Fruit fly (Drosophila melanogaster): Measurements from ENCODE around the gene CG32152.

Gene CG32152

dm6 chr3L:16166217-16166997, 22.6 kb upstream of the CG32152 start:
- no peak for TF ChIP-seq Mio (GFP tag; optimal IDR thresholded peaks at IDR 0.05)
- TF ChIP-seq h (GFP tag; optimal IDR thresholded peaks at IDR 0.05), result peak; percentile 8
- TF ChIP-seq br (GFP tag; optimal IDR thresholded peaks at IDR 0.05), result peak; percentile 29
- peak; percentile 31 for TF ChIP-seq Sp1 (GFP tag; optimal IDR thresholded peaks at IDR 0.05)
- TF ChIP-seq fru (GFP tag; optimal IDR thresholded peaks at IDR 0.05), result peak; percentile 5
- TF ChIP-seq Rel (GFP tag; optimal IDR thresholded peaks at IDR 0.05), result no peak
- peak; percentile 30 for TF ChIP-seq Rel (tag; optimal IDR thresholded peaks at IDR 0.05)
- no peak for TF ChIP-seq Dfd (GFP tag; optimal IDR thresholded peaks at IDR 0.05)
- peak; percentile 2 for TF ChIP-seq Vsx2 (GFP tag; optimal IDR thresholded peaks at IDR 0.05; ENCODE audit: partially characterized antibody)
- TF ChIP-seq OdsH (GFP tag; optimal IDR thresholded peaks at IDR 0.05), result peak; percentile 2

dm6 chr3L:16165356-16166168, 21.7 kb upstream of the CG32152 start:
- peak; percentile 81 for TF ChIP-seq h (GFP tag; optimal IDR thresholded peaks at IDR 0.05)
- no peak for TF ChIP-seq dl (GFP tag; optimal IDR thresholded peaks at IDR 0.05; ENCODE audit: insufficient read depth in 1 of 2, partially characterized antibody in 2 of 2)
- TF ChIP-seq usp (GFP tag; optimal IDR thresholded peaks at IDR 0.05), result no peak
- TF ChIP-seq GATAd (GFP tag; optimal IDR thresholded peaks at IDR 0.05), result no peak
- TF ChIP-seq Dfd (GFP tag; optimal IDR thresholded peaks at IDR 0.05), result no peak
- TF ChIP-seq jim (GFP tag; optimal IDR thresholded peaks at IDR 0.05), result peak; percentile 15
- peak; percentile 50 for TF ChIP-seq CG32264 (GFP tag; optimal IDR thresholded peaks at IDR 0.05)
- TF ChIP-seq lola (GFP tag; optimal IDR thresholded peaks at IDR 0.05), result no peak
- no peak for TF ChIP-seq pan (optimal IDR thresholded peaks at IDR 0.05)
- peak; percentile 29 for TF ChIP-seq Sp1 (GFP tag; optimal IDR thresholded peaks at IDR 0.05)
- no peak for TF ChIP-seq Hr78 (GFP tag; optimal IDR thresholded peaks at IDR 0.05)
- peak; percentile 85 for TF ChIP-seq ey (GFP tag; optimal IDR thresholded peaks at IDR 0.05)
- no peak for TF ChIP-seq dsf (GFP tag; optimal IDR thresholded peaks at IDR 0.05; ENCODE audit: borderline replicate concordance)
- peak; percentile 41 for TF ChIP-seq dmrt93B (GFP tag; optimal IDR thresholded peaks at IDR 0.05)
- TF ChIP-seq sage (GFP tag; optimal IDR thresholded peaks at IDR 0.05), result peak; percentile 47
- peak; percentile 4 for TF ChIP-seq sv (GFP tag; optimal IDR thresholded peaks at IDR 0.05)
- TF ChIP-seq Hnf4 (GFP tag; optimal IDR thresholded peaks at IDR 0.05), result peak; percentile 90
- peak; percentile 78 for TF ChIP-seq rgr (GFP tag; optimal IDR thresholded peaks at IDR 0.05)
- TF ChIP-seq tai (GFP tag; optimal IDR thresholded peaks at IDR 0.05), result no peak
- TF ChIP-seq foxo (GFP tag; optimal IDR thresholded peaks at IDR 0.05), result peak in 1 of 2 experiments; percentile 81
- TF ChIP-seq CrebA (GFP tag; optimal IDR thresholded peaks at IDR 0.05; ENCODE audit: borderline replicate concordance), result peak; percentile 77
- peak; percentile 76 for TF ChIP-seq OdsH (GFP tag; optimal IDR thresholded peaks at IDR 0.05)
- TF ChIP-seq psq (GFP tag; optimal IDR thresholded peaks at IDR 0.05), result peak; percentile 62
- no peak for TF ChIP-seq Rel (GFP tag; optimal IDR thresholded peaks at IDR 0.05)
- peak; percentile 46 for TF ChIP-seq Rel (tag; optimal IDR thresholded peaks at IDR 0.05)
- TF ChIP-seq Dif (GFP tag; optimal IDR thresholded peaks at IDR 0.05; ENCODE audit: partially characterized antibody), result no peak
- peak; percentile 49 for TF ChIP-seq HLH106 (tag; optimal IDR thresholded peaks at IDR 0.05)
- TF ChIP-seq br (GFP tag; optimal IDR thresholded peaks at IDR 0.05), result peak; percentile 76
- no peak for TF ChIP-seq Myc (optimal IDR thresholded peaks at IDR 0.05)
- TF ChIP-seq CG9705 (GFP tag; optimal IDR thresholded peaks at IDR 0.05), result no peak
- peak; percentile 60 for TF ChIP-seq woc (GFP tag; optimal IDR thresholded peaks at IDR 0.05)
- TF ChIP-seq Vsx2 (GFP tag; optimal IDR thresholded peaks at IDR 0.05; ENCODE audit: partially characterized antibody), result no peak
- no peak for TF ChIP-seq Hr83 (GFP tag; optimal IDR thresholded peaks at IDR 0.05; ENCODE audit: poor library complexity, severe bottlenecking)
- TF ChIP-seq Mio (GFP tag; optimal IDR thresholded peaks at IDR 0.05), result no peak
- no peak for TF ChIP-seq Abd-B (GFP tag; optimal IDR thresholded peaks at IDR 0.05)
- TF ChIP-seq N (GFP tag; optimal IDR thresholded peaks at IDR 0.05), result no peak
- TF ChIP-seq brk (GFP tag; optimal IDR thresholded peaks at IDR 0.05), result no peak
- peak; percentile 15 for TF ChIP-seq Jra (GFP tag; optimal IDR thresholded peaks at IDR 0.05)
- peak; percentile 78 for TF ChIP-seq fru (GFP tag; optimal IDR thresholded peaks at IDR 0.05)

All from whole organism, wandering third instar larva.